Fruit fly (Drosophila melanogaster) whole organism, embryonic: ENCODE data around the gene cerv.
A peak's percentile ranks its signal among the peaks of the same experiment; 100 is the strongest.

ENCODE experiments used
- Aef1 ChIP-seq: fragments of 200-800 bp; sonication (Bioruptor generic); IDR thresholded peaks from 3 replicates; pipeline ENCODE4 v1.3.6; 2022; ENCODE audit warnings: missing biosample characterization, missing genetic modification characterization
- Awh ChIP-seq: fragments of 200-800 bp; sonication (Bioruptor generic); IDR thresholded peaks from 2 replicates; pipeline ENCODE4, ENCODE4 v1.3.6; 2022; ENCODE audit warnings: missing biosample characterization, missing genetic modification characterization
- CG10209 ChIP-seq: fragments of 200-800 bp; sonication (Bioruptor generic); optimal IDR thresholded peaks from 3 replicates; lab custom pipeline; 2017; ENCODE audit warnings: missing biosample characterization, mild to moderate bottlenecking, missing genetic modification characterization, missing genetic modification reagents
- CG11560 ChIP-seq: fragments of 200-800 bp; sonication (Bioruptor generic); IDR thresholded peaks from 3 replicates; pipeline ENCODE4 v1.3.6; 2022; ENCODE audit warnings: missing biosample characterization, missing genetic modification characterization
- CG13296 ChIP-seq: fragments of 200-800 bp; sonication (Bioruptor generic); optimal IDR thresholded peaks from 3 replicates; lab custom pipeline; 2018; ENCODE audit warnings: missing biosample characterization, mild to moderate bottlenecking, missing genetic modification characterization
- CG13424 ChIP-seq: fragments of 200-800 bp; sonication (Bioruptor generic); optimal IDR thresholded peaks from 2 replicates; lab custom pipeline; 2019; ENCODE audit warnings: missing biosample characterization, mild to moderate bottlenecking, missing genetic modification characterization, moderate library complexity
- CG13894 ChIP-seq: fragments of 200-800 bp; sonication (Bioruptor generic); optimal IDR thresholded peaks from 3 replicates; lab custom pipeline; 2018; ENCODE audit warnings: missing biosample characterization, mild to moderate bottlenecking, missing genetic modification characterization, moderate library complexity
- CG14860 ChIP-seq: fragments of 200-800 bp; sonication (Bioruptor generic); IDR thresholded peaks from 3 replicates; pipeline ENCODE4 v1.3.6; 2022; ENCODE audit warnings: missing biosample characterization, missing genetic modification characterization; ENCODE audit not compliant: partially characterized antibody
- CG15011 ChIP-seq: fragments of 200-800 bp; sonication (Bioruptor generic); optimal IDR thresholded peaks from 3 replicates; lab custom pipeline; 2018; ENCODE audit warnings: missing biosample characterization, mild to moderate bottlenecking, missing genetic modification characterization
- CG15269 ChIP-seq: fragments of 200-800 bp; sonication (Bioruptor generic); optimal IDR thresholded peaks from 2 replicates; lab custom pipeline; 2018; ENCODE audit warnings: missing biosample characterization, mild to moderate bottlenecking, missing genetic modification characterization, moderate library complexity
- CG31365 ChIP-seq: fragments of 200-800 bp; sonication (Bioruptor generic); optimal IDR thresholded peaks from 2 replicates; lab custom pipeline; 2018; ENCODE audit warnings: missing biosample characterization, mild to moderate bottlenecking, missing genetic modification characterization
- CG34422 ChIP-seq: fragments of 200-800 bp; sonication (Bioruptor generic); IDR thresholded peaks from 3 replicates; pipeline ENCODE4 v1.3.6; 2022; ENCODE audit warnings: missing biosample characterization, missing genetic modification characterization
- CG3838 ChIP-seq: fragments of 200-800 bp; sonication (Bioruptor generic); optimal IDR thresholded peaks from 3 replicates; lab custom pipeline; 2016; ENCODE audit warnings: missing biosample characterization, missing genetic modification characterization
- CG3847 ChIP-seq: fragments of 200-800 bp; sonication (Bioruptor generic); IDR thresholded peaks from 2 replicates; pipeline ENCODE4 v1.3.6; 2022; ENCODE audit warnings: missing biosample characterization, missing genetic modification characterization
- CG4404 ChIP-seq: fragments of 200-800 bp; sonication (Bioruptor generic); IDR thresholded peaks from 2 replicates; pipeline ENCODE4 v1.3.6; 2022; ENCODE audit warnings: missing biosample characterization, missing genetic modification characterization
- CG4854 ChIP-seq: fragments of 200-800 bp; sonication (Bioruptor generic); optimal IDR thresholded peaks from 2 replicates; lab custom pipeline; 2016; ENCODE audit warnings: missing biosample characterization, missing genetic modification characterization, inconsistent platforms
- CG6689 ChIP-seq: fragments of 200-800 bp; sonication (Bioruptor generic); IDR thresholded peaks from 2 replicates; pipeline ENCODE4 v1.3.6; 2022; ENCODE audit warnings: missing biosample characterization, missing genetic modification characterization
- CG6765 ChIP-seq: fragments of 200-800 bp; sonication (Bioruptor generic); optimal IDR thresholded peaks from 3 replicates; lab custom pipeline; 2017; ENCODE audit warnings: missing biosample characterization, mild to moderate bottlenecking, missing genetic modification characterization
- CG7745 ChIP-seq: fragments of 200-800 bp; sonication (Bioruptor generic); optimal IDR thresholded peaks from 2 replicates; lab custom pipeline; 2018; ENCODE audit warnings: missing biosample characterization, mild to moderate bottlenecking, missing genetic modification characterization, moderate library complexity
- CG7786 ChIP-seq: fragments of 200-800 bp; sonication (Bioruptor generic); optimal IDR thresholded peaks from 2 replicates; lab custom pipeline; 2016; ENCODE audit warnings: missing biosample characterization, missing genetic modification characterization
- CG9817 ChIP-seq: fragments of 200-800 bp; sonication (Bioruptor generic); optimal IDR thresholded peaks from 2 replicates; lab custom pipeline; 2018; ENCODE audit warnings: missing biosample characterization, mild to moderate bottlenecking, missing genetic modification characterization, moderate library complexity
- Doc2 ChIP-seq: fragments of 200-800 bp; sonication (Bioruptor generic); IDR thresholded peaks from 2 replicates; pipeline ENCODE4 v1.3.6; 2022; ENCODE audit warnings: missing biosample characterization, missing genetic modification characterization
- NFAT ChIP-seq: fragments of 200-800 bp; sonication (Bioruptor generic); IDR thresholded peaks from 2 replicates; pipeline ENCODE4 v1.3.6; 2022; ENCODE audit warnings: missing biosample characterization, missing genetic modification characterization
- Neu2 ChIP-seq: fragments of 200-800 bp; sonication (Bioruptor generic); optimal IDR thresholded peaks from 3 replicates; lab custom pipeline; 2016; ENCODE audit warnings: missing biosample characterization, missing genetic modification characterization, borderline replicate concordance
- Nf-YB ChIP-seq: fragments of 200-800 bp; sonication (Bioruptor generic); optimal IDR thresholded peaks from 3 replicates; lab custom pipeline; 2019; ENCODE audit warnings: missing biosample characterization, mild to moderate bottlenecking, missing genetic modification characterization, moderate library complexity
- PHDP ChIP-seq: fragments of 200-800 bp; sonication (Bioruptor generic); optimal IDR thresholded peaks from 3 replicates; lab custom pipeline; 2018; ENCODE audit warnings: missing biosample characterization, mild to moderate bottlenecking, missing genetic modification characterization, moderate library complexity
- Rfx ChIP-seq: fragments of 200-800 bp; sonication (Bioruptor generic); IDR thresholded peaks from 2 replicates; pipeline ENCODE4 v1.3.6; 2022; ENCODE audit warnings: missing biosample characterization, missing genetic modification characterization
- Scr ChIP-seq: fragments of 200-800 bp; sonication (Bioruptor generic); IDR thresholded peaks from 2 replicates; pipeline ENCODE4 v1.3.6; 2022; ENCODE audit warnings: missing biosample characterization, missing genetic modification characterization; ENCODE audit not compliant: partially characterized antibody
- Sry-δ ChIP-seq: fragments of 200-800 bp; sonication (Bioruptor generic); optimal IDR thresholded peaks from 2 replicates; lab custom pipeline; 2016; ENCODE audit warnings: missing biosample characterization, missing genetic modification characterization
- ac ChIP-seq: fragments of 200-800 bp; sonication (Bioruptor generic); optimal IDR thresholded peaks from 3 replicates; lab custom pipeline; 2017; ENCODE audit warnings: missing biosample characterization, mild to moderate bottlenecking, missing genetic modification characterization
- bcd ChIP-seq: fragments of 200-800 bp; sonication (Bioruptor generic); optimal IDR thresholded peaks from 2 replicates; lab custom pipeline; 2017; ENCODE audit warnings: missing biosample characterization, mild to moderate bottlenecking, missing genetic modification characterization
- caup ChIP-seq: fragments of 200-800 bp; sonication (Bioruptor generic); optimal IDR thresholded peaks from 3 replicates; lab custom pipeline; 2017; ENCODE audit warnings: missing biosample characterization, mild to moderate bottlenecking, missing genetic modification characterization, moderate library complexity; ENCODE audit not compliant: severe bottlenecking
- dimm ChIP-seq: fragments of 200-800 bp; sonication (Bioruptor generic); IDR thresholded peaks from 2 replicates; pipeline ENCODE4 v1.3.6; 2022; ENCODE audit warnings: missing biosample characterization, missing genetic modification characterization
- dysf ChIP-seq: fragments of 200-800 bp; sonication (Bioruptor generic); IDR thresholded peaks from 3 replicates; pipeline ENCODE4 v1.3.6; 2022; ENCODE audit warnings: missing biosample characterization, missing genetic modification characterization
- fd64A ChIP-seq: fragments of 200-800 bp; sonication (Bioruptor generic); optimal IDR thresholded peaks from 3 replicates; lab custom pipeline; 2018; ENCODE audit warnings: missing biosample characterization, mild to moderate bottlenecking, missing genetic modification characterization
- nau ChIP-seq: fragments of 200-800 bp; sonication (Bioruptor generic); optimal IDR thresholded peaks from 3 replicates; lab custom pipeline; 2017; ENCODE audit warnings: missing biosample characterization, mild to moderate bottlenecking, missing genetic modification characterization, missing genetic modification reagents
- otp ChIP-seq: fragments of 200-800 bp; sonication (Bioruptor generic); IDR thresholded peaks from 3 replicates; pipeline ENCODE4, ENCODE4 v1.3.6; 2022; ENCODE audit warnings: missing biosample characterization, missing genetic modification characterization
- phol ChIP-seq: fragments of 200-800 bp; sonication (Bioruptor generic); optimal IDR thresholded peaks from 3 replicates; lab custom pipeline; 2018; ENCODE audit warnings: missing biosample characterization, mild to moderate bottlenecking, missing genetic modification characterization, moderate library complexity
- pnt ChIP-seq: fragments of 200-800 bp; sonication (Bioruptor generic); optimal IDR thresholded peaks from 3 replicates; lab custom pipeline; 2016; ENCODE audit warnings: missing biosample characterization, missing genetic modification characterization
- schlank ChIP-seq: fragments of 200-800 bp; sonication (Bioruptor generic); optimal IDR thresholded peaks from 2 replicates; lab custom pipeline; 2018; ENCODE audit warnings: missing biosample characterization, mild to moderate bottlenecking, missing genetic modification characterization
- shn ChIP-seq: fragments of 200-800 bp; sonication (Bioruptor generic); optimal IDR thresholded peaks from 3 replicates; lab custom pipeline; 2016; ENCODE audit warnings: missing biosample characterization, missing genetic modification characterization
- sim ChIP-seq: fragments of 200-800 bp; sonication (Bioruptor generic); IDR thresholded peaks from 2 replicates; pipeline ENCODE4 v1.3.6; 2022; ENCODE audit warnings: missing biosample characterization, missing genetic modification characterization
- sob ChIP-seq: fragments of 200-800 bp; sonication (Bioruptor generic); IDR thresholded peaks from 2 replicates; pipeline ENCODE4 v1.3.6; 2022; ENCODE audit warnings: missing biosample characterization, missing genetic modification characterization
- wdn ChIP-seq: fragments of 200-800 bp; sonication (Bioruptor generic); IDR thresholded peaks from 2 replicates; pipeline ENCODE4 v1.3.6; 2022; ENCODE audit warnings: missing biosample characterization, missing genetic modification characterization

The cerv gene

DNA sequence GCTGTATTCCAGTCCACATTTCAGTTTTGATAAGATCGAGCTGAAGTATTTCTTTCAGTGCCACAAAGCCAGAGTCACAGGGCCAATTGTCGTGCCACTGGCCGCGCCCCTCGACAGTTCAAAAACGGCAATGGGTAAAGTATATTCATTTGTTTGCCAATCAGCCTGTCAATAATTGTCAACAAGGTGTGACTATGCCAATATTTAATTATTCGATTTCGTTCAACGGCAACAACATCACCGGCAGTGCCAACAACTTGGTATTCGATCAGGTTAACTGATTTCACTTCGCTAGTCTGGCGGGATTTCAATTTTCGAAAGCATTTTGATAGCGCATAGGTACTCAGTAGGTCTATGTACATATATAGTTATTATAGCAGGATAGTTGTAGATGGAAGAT, 24.5 kb upstream of the cerv start (continued):
- no peak for TF ChIP-seq shn (GFP tag; lab: Kevin White, UChicago)
- no peak for TF ChIP-seq CG7786 (GFP tag; lab: Kevin White, UChicago)
- peak; percentile 4 for TF ChIP-seq bcd (GFP tag; lab: Kevin White, UChicago)
- no peak for TF ChIP-seq CG7745 (tag; lab: Kevin White, UChicago)
- peak; percentile 45 for TF ChIP-seq Rfx
- peak; percentile 36 for TF ChIP-seq CG13296 (GFP tag; lab: Kevin White, UChicago)
- no peak for TF ChIP-seq CG6689 (GFP tag; lab: Robert Waterston, UW)
- no peak for TF ChIP-seq Sry-δ (GFP tag; lab: Kevin White, UChicago)
- TF ChIP-seq nau (GFP tag; lab: Kevin White, UChicago), result peak; percentile 1
- no peak for TF ChIP-seq Awh (GFP tag; lab: Robert Waterston, UW)
- TF ChIP-seq CG15269 (tag; lab: Kevin White, UChicago), result peak; percentile 11
- TF ChIP-seq CG15011, result no peak
- 0 out of 2 replicates have a peak, but pooled peaks have one; percentile 21 for TF ChIP-seq sob (GFP tag; lab: Robert Waterston, UW)
- no peak for TF ChIP-seq CG6765 (GFP tag; lab: Kevin White, UChicago)
- no peak for TF ChIP-seq CG31365 (tag; lab: Kevin White, UChicago)
- no peak for TF ChIP-seq fd64A (GFP tag; lab: Kevin White, UChicago)
- no peak for TF ChIP-seq CG4404 (GFP tag; lab: Robert Waterston, UW)
- TF ChIP-seq dimm (GFP tag; lab: Robert Waterston, UW), result no peak
- TF ChIP-seq phol (tag; lab: Kevin White, UChicago), result no peak
- TF ChIP-seq CG34422, result no peak
- TF ChIP-seq schlank (tag; lab: Kevin White, UChicago), result peak; percentile 11
- no peak for TF ChIP-seq CG14860
- TF ChIP-seq CG3847, result no peak
- no peak for TF ChIP-seq otp
- TF ChIP-seq CG3838 (GFP tag; lab: Kevin White, UChicago), result no peak
- TF ChIP-seq dysf (GFP tag; lab: Robert Waterston, UW), result 0 out of 3 replicates have a peak, but pooled peaks have one; percentile 23
- TF ChIP-seq Aef1 (GFP tag; lab: Robert Waterston, UW), result no peak
- TF ChIP-seq Scr (GFP tag; lab: Robert Waterston, UW), result no peak
- TF ChIP-seq pnt, result no peak
- no peak for TF ChIP-seq Nf-YB (GFP tag; lab: Kevin White, UChicago)
- TF ChIP-seq wdn (GFP tag; lab: Robert Waterston, UW), result 0 out of 2 replicates have a peak, but pooled peaks have one; percentile 24
- no peak for TF ChIP-seq ac (GFP tag; lab: Kevin White, UChicago)
- TF ChIP-seq CG13424, result peak; percentile 19
- peak; percentile 28 for TF ChIP-seq CG10209
- peak; percentile 9 for TF ChIP-seq CG9817 (tag; lab: Kevin White, UChicago)
- TF ChIP-seq Doc2 (GFP tag; lab: Robert Waterston, UW), result no peak
- TF ChIP-seq CG13894, result no peak
- no peak for TF ChIP-seq sim (GFP tag; lab: Robert Waterston, UW)
- TF ChIP-seq CG11560 (tag; lab: Robert Waterston, UW), result no peak
- TF ChIP-seq PHDP (tag; lab: Kevin White, UChicago), result peak; percentile 16
- no peak for TF ChIP-seq NFAT (GFP tag; lab: Robert Waterston, UW)
- peak; percentile 38 for TF ChIP-seq caup (GFP tag; lab: Kevin White, UChicago)
- no peak for TF ChIP-seq Neu2
- no peak for TF ChIP-seq CG4854 (GFP tag; lab: Kevin White, UChicago)
